Fruit fly (Drosophila melanogaster) S2 (cell line): ENCODE data around the gene mRpL33.

Experiments
- CG8478 ChIP-seq: fragments of >200 bp; optimal IDR thresholded peaks from 2 replicates; lab custom pipeline; 2018
- CTCF ChIP-seq, 2 experiments: fragments of >200 bp; optimal IDR thresholded peaks; 2 replicates each; lab custom pipeline; 2018

DNA sequence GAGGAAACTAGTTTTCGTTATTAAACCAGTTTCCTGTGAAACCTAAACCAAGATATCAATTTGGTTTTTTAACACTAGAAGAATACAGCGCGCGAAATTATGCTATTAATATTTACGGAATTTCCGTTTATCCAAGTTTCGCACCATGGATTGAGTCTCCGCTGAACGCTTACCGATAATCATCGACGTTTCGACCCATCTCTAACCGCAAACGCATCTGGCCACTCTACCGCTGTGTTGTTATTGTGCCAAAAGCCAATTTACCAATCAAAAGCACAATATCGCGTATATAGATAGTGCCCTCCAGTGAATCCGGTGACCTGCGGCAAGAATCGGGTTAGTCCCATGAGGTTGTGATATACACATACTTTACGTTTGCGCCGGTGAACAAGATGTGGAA is 44.2 kb upstream of the mRpL33 start, which contains the start of gene CG3626:
- TF ChIP-seq CG8478 = no peak
- peak; percentile 61 to 63 for TF ChIP-seq CTCF (optimal IDR thresholded peaks at IDR 0.05; lab: Kevin White, UChicago)
